Fruit fly (Drosophila melanogaster) whole organism, embryonic: Measurements from ENCODE around the gene Mgat4a.

Experiments used
- Atf6 ChIP-seq: fragments of 200-800 bp; sonication (Bioruptor generic); IDR thresholded peaks from 2 replicates; pipeline ENCODE4 v1.3.6; 2022; ENCODE audit warnings: missing biosample characterization, missing genetic modification characterization
- Awh ChIP-seq: fragments of 200-800 bp; sonication (Bioruptor generic); IDR thresholded peaks from 2 replicates; pipeline ENCODE4, ENCODE4 v1.3.6; 2022; ENCODE audit warnings: missing biosample characterization, missing genetic modification characterization
- CG10209 ChIP-seq: fragments of 200-800 bp; sonication (Bioruptor generic); optimal IDR thresholded peaks from 3 replicates; lab custom pipeline; 2017; ENCODE audit warnings: missing biosample characterization, mild to moderate bottlenecking, missing genetic modification characterization, missing genetic modification reagents
- CG11085 ChIP-seq: fragments of 200-800 bp; sonication (Bioruptor generic); IDR thresholded peaks from 2 replicates; pipeline ENCODE4 v1.3.6; 2022; ENCODE audit warnings: missing biosample characterization, missing genetic modification characterization
- CG11695 ChIP-seq: fragments of 200-800 bp; sonication (Bioruptor generic); IDR thresholded peaks from 3 replicates; pipeline ENCODE4 v1.3.6; 2022; ENCODE audit warnings: missing biosample characterization, missing genetic modification characterization
- CG12659 ChIP-seq: fragments of 200-800 bp; sonication (Bioruptor generic); optimal IDR thresholded peaks from 3 replicates; lab custom pipeline; 2017; ENCODE audit warnings: mild to moderate bottlenecking, missing biosample characterization, missing genetic modification reagents, missing genetic modification characterization
- CG13287 ChIP-seq: fragments of 200-800 bp; sonication (Bioruptor generic); IDR thresholded peaks from 2 replicates; pipeline ENCODE4 v1.3.6; 2022; ENCODE audit warnings: missing biosample characterization, missing genetic modification characterization; ENCODE audit not compliant: partially characterized antibody
- CG17912 ChIP-seq: fragments of 200-800 bp; sonication (Bioruptor generic); optimal IDR thresholded peaks from 2 replicates; lab custom pipeline; 2018; ENCODE audit warnings: missing biosample characterization, mild to moderate bottlenecking, missing genetic modification characterization
- CG18262 ChIP-seq: fragments of 200-800 bp; optimal IDR thresholded peaks from 3 replicates; lab custom pipeline; 2019; ENCODE audit warnings: missing biosample characterization, mild to moderate bottlenecking, missing genetic modification characterization, moderate library complexity
- CG2875 ChIP-seq: fragments of 200-800 bp; sonication (Bioruptor generic); optimal IDR thresholded peaks from 2 replicates; lab custom pipeline; 2017; ENCODE audit warnings: missing biosample characterization, mild to moderate bottlenecking, missing genetic modification characterization, missing genetic modification reagents
- CG30431 ChIP-seq: fragments of 200-800 bp; sonication (Bioruptor generic); optimal IDR thresholded peaks from 2 replicates; lab custom pipeline; 2017; ENCODE audit warnings: missing biosample characterization, missing genetic modification characterization
- CG3847 ChIP-seq: fragments of 200-800 bp; sonication (Bioruptor generic); IDR thresholded peaks from 2 replicates; pipeline ENCODE4 v1.3.6; 2022; ENCODE audit warnings: missing biosample characterization, missing genetic modification characterization
- CG42726 ChIP-seq: fragments of 200-800 bp; sonication (Bioruptor generic); IDR thresholded peaks from 2 replicates; pipeline ENCODE4 v1.3.6; 2022; ENCODE audit warnings: missing biosample characterization, missing genetic modification characterization; ENCODE audit not compliant: partially characterized antibody
- CG4707 ChIP-seq: fragments of 200-800 bp; sonication (Bioruptor generic); optimal IDR thresholded peaks from 2 replicates; lab custom pipeline; 2018; ENCODE audit warnings: missing biosample characterization, mild to moderate bottlenecking, missing genetic modification characterization, moderate library complexity
- CG4730 ChIP-seq: fragments of 200-800 bp; sonication (Bioruptor generic); IDR thresholded peaks from 2 replicates; pipeline ENCODE4 v1.3.6; 2022; ENCODE audit warnings: missing biosample characterization, missing genetic modification characterization
- CG5245 ChIP-seq: fragments of 200-800 bp; sonication (Bioruptor generic); optimal IDR thresholded peaks from 3 replicates; lab custom pipeline; 2016; ENCODE audit warnings: missing biosample characterization, missing genetic modification characterization
- CG6272 ChIP-seq: fragments of 200-800 bp; sonication (Bioruptor generic); IDR thresholded peaks from 2 replicates; pipeline ENCODE4 v1.3.6; 2022; ENCODE audit warnings: missing biosample characterization, missing genetic modification characterization
- CG8388 ChIP-seq: fragments of 200-800 bp; sonication (Bioruptor generic); optimal IDR thresholded peaks from 2 replicates; lab custom pipeline; 2019; ENCODE audit warnings: missing biosample characterization, mild to moderate bottlenecking, missing genetic modification characterization, moderate library complexity
- CG9609 ChIP-seq: fragments of 200-800 bp; sonication (Bioruptor generic); optimal IDR thresholded peaks from 3 replicates; lab custom pipeline; 2016; ENCODE audit warnings: missing biosample characterization, missing genetic modification characterization
- CG9797 ChIP-seq: fragments of 200-800 bp; sonication (Bioruptor generic); optimal IDR thresholded peaks from 3 replicates; lab custom pipeline; 2018; ENCODE audit warnings: missing biosample characterization, mild to moderate bottlenecking, missing genetic modification characterization
- ERR ChIP-seq: fragments of 200-800 bp; sonication (Bioruptor generic); optimal IDR thresholded peaks from 2 replicates; lab custom pipeline; 2016; ENCODE audit warnings: missing biosample characterization, missing genetic modification characterization
- HHEX ChIP-seq: fragments of 200-800 bp; sonication (Bioruptor generic); optimal IDR thresholded peaks from 3 replicates; lab custom pipeline; 2017; ENCODE audit warnings: missing biosample characterization, mild to moderate bottlenecking, missing genetic modification characterization, missing genetic modification reagents
- HmgZ ChIP-seq: fragments of 200-800 bp; sonication (Bioruptor generic); optimal IDR thresholded peaks from 2 replicates; lab custom pipeline; 2018; ENCODE audit warnings: missing biosample characterization, mild to moderate bottlenecking, missing genetic modification characterization
- MESR4 ChIP-seq: fragments of 200-800 bp; sonication (Bioruptor generic); optimal IDR thresholded peaks from 2 replicates; lab custom pipeline; 2018; ENCODE audit warnings: missing biosample characterization, mild to moderate bottlenecking, missing genetic modification characterization, moderate library complexity
- NFAT ChIP-seq: fragments of 200-800 bp; sonication (Bioruptor generic); IDR thresholded peaks from 2 replicates; pipeline ENCODE4 v1.3.6; 2022; ENCODE audit warnings: missing biosample characterization, missing genetic modification characterization
- Nf-YB ChIP-seq: fragments of 200-800 bp; sonication (Bioruptor generic); optimal IDR thresholded peaks from 3 replicates; lab custom pipeline; 2019; ENCODE audit warnings: missing biosample characterization, mild to moderate bottlenecking, missing genetic modification characterization, moderate library complexity
- Taf1 ChIP-seq: fragments of 200-800 bp; sonication (Bioruptor generic); IDR thresholded peaks from 2 replicates; pipeline ENCODE4 v1.3.6; 2022; ENCODE audit warnings: missing biosample characterization, missing genetic modification characterization
- Trl ChIP-seq, 3 experiments: fragments of >200 bp in 2 of 3; fragments of 200-800 bp in 1 of 3; sonication (Bioruptor generic) in 1 of 3; optimal IDR thresholded peaks; 2 replicates in 1 of 3; 3 replicates in 2 of 3; lab custom pipeline; 2016 to 2017; ENCODE audit warnings: missing biosample characterization in 1 of 3, missing genetic modification characterization in 1 of 3
- Usf ChIP-seq: fragments of 200-800 bp; sonication (Bioruptor generic); optimal IDR thresholded peaks from 2 replicates; lab custom pipeline; 2017; ENCODE audit warnings: missing genotype, missing biosample characterization, missing genetic modification characterization
- amos ChIP-seq: fragments of 200-800 bp; sonication (Bioruptor generic); IDR thresholded peaks from 2 replicates; pipeline ENCODE4 v1.3.6; 2022; ENCODE audit warnings: missing biosample characterization, missing genetic modification characterization; ENCODE audit not compliant: partially characterized antibody
- bsh ChIP-seq, 2 experiments: fragments of 200-800 bp; sonication (Bioruptor generic); optimal IDR thresholded peaks; 2 replicates each; lab custom pipeline; 2017 to 2018; ENCODE audit warnings: mild to moderate bottlenecking in 2 of 2, missing biosample characterization in 2 of 2, missing genetic modification characterization in 2 of 2, moderate library complexity in 1 of 2
- croc ChIP-seq: fragments of 200-800 bp; sonication (Bioruptor generic); conservative IDR thresholded peaks from 3 replicates; pipeline ENCODE4 v1.3.6; 2022; ENCODE audit warnings: missing biosample characterization, missing genetic modification characterization
- ems ChIP-seq: fragments of 200-800 bp; sonication (Bioruptor generic); optimal IDR thresholded peaks from 3 replicates; lab custom pipeline; 2016; ENCODE audit warnings: missing biosample characterization, missing genetic modification characterization
- esg ChIP-seq: fragments of 200-800 bp; sonication (Bioruptor generic); conservative IDR thresholded peaks from 2 replicates; pipeline ENCODE4 v1.3.6; 2022; ENCODE audit warnings: missing biosample characterization, missing genetic modification characterization
- fd102C ChIP-seq: fragments of 200-800 bp; sonication (Bioruptor generic); optimal IDR thresholded peaks from 2 replicates; lab custom pipeline; 2018; ENCODE audit warnings: missing biosample characterization, mild to moderate bottlenecking, missing genetic modification characterization, moderate library complexity
- fd3F ChIP-seq: fragments of 200-800 bp; sonication (Bioruptor generic); optimal IDR thresholded peaks from 2 replicates; lab custom pipeline; 2018; ENCODE audit warnings: missing biosample characterization, mild to moderate bottlenecking, missing genetic modification characterization, moderate library complexity
- ftz-f1 ChIP-seq: fragments of 200-800 bp; sonication (Bioruptor generic); optimal IDR thresholded peaks from 2 replicates; lab custom pipeline; 2016; ENCODE audit warnings: missing biosample characterization, missing genetic modification characterization
- grn ChIP-seq: fragments of 200-800 bp; sonication (Bioruptor generic); optimal IDR thresholded peaks from 3 replicates; lab custom pipeline; 2017; ENCODE audit warnings: missing biosample characterization, missing genetic modification characterization
- klu ChIP-seq: fragments of 200-800 bp; sonication (Bioruptor generic); IDR thresholded peaks from 2 replicates; pipeline ENCODE4 v1.3.6; 2022; ENCODE audit warnings: missing biosample characterization, missing genetic modification characterization
- kni ChIP-seq: fragments of 200-800 bp; sonication (Bioruptor generic); optimal IDR thresholded peaks from 3 replicates; lab custom pipeline; 2017; ENCODE audit warnings: mild to moderate bottlenecking, missing biosample characterization, missing genetic modification reagents, missing genetic modification characterization
- luna ChIP-seq: fragments of 200-800 bp; sonication (Bioruptor generic); optimal IDR thresholded peaks from 2 replicates; lab custom pipeline; 2016; ENCODE audit warnings: missing biosample characterization, missing genetic modification characterization
- mam ChIP-seq: fragments of 200-800 bp; sonication (Bioruptor generic); optimal IDR thresholded peaks from 3 replicates; lab custom pipeline; 2016; ENCODE audit warnings: missing biosample characterization, missing genetic modification characterization
- otp ChIP-seq: fragments of 200-800 bp; sonication (Bioruptor generic); IDR thresholded peaks from 3 replicates; pipeline ENCODE4, ENCODE4 v1.3.6; 2022; ENCODE audit warnings: missing biosample characterization, missing genetic modification characterization
- pzg ChIP-seq: fragments of 200-800 bp; sonication (Bioruptor generic); optimal IDR thresholded peaks from 3 replicates; lab custom pipeline; 2018; ENCODE audit warnings: missing biosample characterization, mild to moderate bottlenecking, missing genetic modification characterization, moderate library complexity
- sd ChIP-seq: fragments of 200-800 bp; sonication (Bioruptor generic); optimal IDR thresholded peaks from 3 replicates; lab custom pipeline; 2018; ENCODE audit warnings: missing biosample characterization, mild to moderate bottlenecking, missing genetic modification characterization, moderate library complexity
- trh ChIP-seq: fragments of 200-800 bp; sonication (Bioruptor generic); optimal IDR thresholded peaks from 2 replicates; lab custom pipeline; 2016; ENCODE audit warnings: missing biosample characterization, missing genetic modification characterization
- unpg ChIP-seq: fragments of 200-800 bp; sonication (Bioruptor generic); optimal IDR thresholded peaks from 3 replicates; lab custom pipeline; 2018; ENCODE audit warnings: missing biosample characterization, mild to moderate bottlenecking, missing genetic modification characterization, moderate library complexity
- wdn ChIP-seq: fragments of 200-800 bp; sonication (Bioruptor generic); IDR thresholded peaks from 2 replicates; pipeline ENCODE4 v1.3.6; 2022; ENCODE audit warnings: missing biosample characterization, missing genetic modification characterization

Gene Mgat4a

DNA sequence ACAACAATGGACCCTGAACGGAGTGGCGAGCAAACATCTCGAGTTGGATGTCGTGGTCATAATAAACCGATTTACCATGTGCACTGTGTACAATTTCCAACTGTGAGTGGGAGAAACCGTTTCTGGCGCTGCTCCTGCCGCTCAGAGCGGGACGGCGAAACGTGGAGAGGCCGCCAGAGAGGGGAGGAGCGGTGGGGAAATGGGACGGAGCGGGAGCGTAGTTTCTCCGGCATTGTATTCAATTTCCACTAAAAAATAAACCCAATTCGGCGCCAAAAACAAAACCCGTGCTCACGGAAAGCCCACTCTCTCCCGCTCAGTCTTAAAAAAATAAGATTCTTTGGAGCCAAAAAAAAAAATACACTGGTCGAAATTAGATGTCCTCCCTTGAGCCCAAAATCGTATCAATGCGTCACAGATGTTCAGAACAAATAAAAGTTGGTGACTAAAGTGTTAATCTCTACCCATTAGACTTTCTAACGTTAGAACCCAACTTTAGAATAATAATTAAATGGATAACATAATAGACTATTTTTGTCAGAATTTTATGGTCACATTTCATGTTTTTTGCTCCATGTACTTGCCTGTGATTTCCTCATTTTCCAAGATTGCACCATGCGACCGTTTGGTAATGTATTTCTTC, 1.7 kb upstream of the Mgat4a start (continued):
- TF ChIP-seq CG8388 (GFP tag; lab: Kevin White, UChicago) (peak; percentile 72), grn (GFP tag; lab: Kevin White, UChicago) (no peak), fd3F (GFP tag; lab: Kevin White, UChicago) (peak; percentile 61), sd (tag; lab: Kevin White, UChicago) (no peak), pzg (no peak), NFAT (GFP tag; lab: Robert Waterston, UW) (no peak; the same call in 1 of the 2 replicates), CG4707 (GFP tag; lab: Kevin White, UChicago) (peak; percentile 17), CG30431 (GFP tag; lab: Kevin White, UChicago) (peak; percentile 65), HHEX (no peak), ERR (GFP tag; lab: Kevin White, UChicago) (no peak), CG9797 (GFP tag; lab: Kevin White, UChicago) (peak; percentile 12), mam (GFP tag; lab: Kevin White, UChicago) (peak; percentile 81), otp (peak; percentile 33; the same call in 2 of the 3 replicates), luna (GFP tag; lab: Kevin White, UChicago) (peak; percentile 0), CG9609 (GFP tag; lab: Kevin White, UChicago) (peak; percentile 58), MESR4 (GFP tag; lab: Kevin White, UChicago) (no peak), Trl (optimal IDR thresholded peaks at IDR 0.05; lab: Kevin White, UChicago) (peak; percentile 90 to 98), Trl (GFP tag; optimal IDR thresholded peaks at IDR 0.05; lab: Kevin White, UChicago) (peak; percentile 45), wdn (peak; percentile 18; the same call in 1 of the 2 replicates), CG4730 (GFP tag; lab: Robert Waterston, UW) (peak; percentile 36; the same call in 1 of the 2 replicates), bsh (GFP tag; optimal IDR thresholded peaks at IDR 0.05; lab: Kevin White, UChicago) (peak in 1 of 2 experiments; percentile 83), CG17912 (GFP tag; lab: Kevin White, UChicago) (no peak), kni (GFP tag; lab: Kevin White, UChicago) (no peak), CG42726 (GFP tag; lab: Robert Waterston, UW) (0 out of 2 replicates have a peak, but pooled peaks have one; percentile 28), esg (GFP tag; lab: Robert Waterston, UW) (peak; percentile 42), CG11085 (GFP tag; lab: Robert Waterston, UW) (peak; percentile 27; the same call in 1 of the 2 replicates), HmgZ (tag; lab: Kevin White, UChicago) (peak; percentile 42), Usf (GFP tag; lab: Kevin White, UChicago) (peak; percentile 19), CG2875 (GFP tag; lab: Kevin White, UChicago) (peak; percentile 58), CG5245 (GFP tag; lab: Kevin White, UChicago) (peak; percentile 51), CG3847 (peak; percentile 28; the same call in 1 of the 2 replicates), CG18262 (tag; lab: Kevin White, UChicago) (peak; percentile 62), Awh (GFP tag; lab: Robert Waterston, UW) (peak; percentile 47; the same call in 1 of the 2 replicates), croc (0 out of 3 replicates have a peak, but pooled peaks have one; percentile 27), fd102C (no peak), unpg (GFP tag; lab: Kevin White, UChicago) (peak; percentile 81), CG13287 (GFP tag; lab: Robert Waterston, UW) (peak; percentile 28; the same call in 1 of the 2 replicates), ftz-f1 (GFP tag; lab: Kevin White, UChicago) (no peak), amos (no peak; the same call in 1 of the 2 replicates), CG12659 (GFP tag; lab: Kevin White, UChicago) (peak; percentile 73), CG6272 (GFP tag; lab: Robert Waterston, UW) (no peak), Taf1 (GFP tag; lab: Robert Waterston, UW) (no peak), ems (GFP tag; lab: Kevin White, UChicago) (peak; percentile 63), klu (GFP tag; lab: Robert Waterston, UW) (no peak), CG11695 (GFP tag; lab: Robert Waterston, UW) (peak; percentile 60; the same call in 2 of the 3 replicates), Nf-YB (peak; percentile 19), Atf6 (GFP tag; lab: Robert Waterston, UW) (peak; percentile 81), CG10209 (peak; percentile 65), trh (peak; percentile 14)
